Worm (Caenorhabditis elegans): Measurements from ENCODE around the gene rev-3.

The rev-3 gene

DNA sequence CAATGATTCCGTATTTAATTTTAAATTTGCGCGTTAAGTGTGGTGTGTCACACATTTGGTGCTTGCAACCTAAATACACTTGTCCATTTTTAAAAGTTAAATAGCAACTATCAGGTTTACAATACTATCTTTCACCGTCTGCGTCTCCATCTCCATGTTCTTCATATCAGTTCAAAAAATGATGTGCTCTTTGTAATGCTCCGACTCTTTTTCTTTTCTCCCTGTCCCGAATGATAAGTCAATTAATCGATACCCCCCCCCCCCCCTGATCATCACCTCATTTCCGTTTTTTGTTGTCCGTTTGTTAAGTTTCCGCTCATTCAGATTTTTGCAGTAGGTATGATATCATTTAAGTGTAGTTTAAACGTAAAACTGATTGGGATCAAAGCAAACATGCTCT lies 23.6 kb upstream of the rev-3 start:
- TF ChIP-seq lin-1 (GFP tag; IDR thresholded peaks at IDR 0.05) (peak; percentile 53; the same call in 1 of the 2 replicates), pqm-1 (tag; optimal IDR thresholded peaks at IDR 0.05) (peak; percentile 57), dmd-6 (GFP tag; IDR thresholded peaks at IDR 0.05) (peak; percentile 62), ztf-7 (tag; optimal IDR thresholded peaks at IDR 0.05) (no peak), dve-1 (tag; optimal IDR thresholded peaks at IDR 0.05; ENCODE audit: insufficient read depth) (peak; percentile 40), hlh-11 (tag; optimal IDR thresholded peaks at IDR 0.05) (peak; percentile 27), nhr-28 (tag; optimal IDR thresholded peaks at IDR 0.05) (peak; percentile 47), zip-2 (tag; optimal IDR thresholded peaks at IDR 0.05) (no peak), ctbp-1 (GFP tag; IDR thresholded peaks at IDR 0.05) (no peak), rbr-2 (tag; optimal IDR thresholded peaks at IDR 0.05) (no peak), daf-16 (GFP tag; optimal IDR thresholded peaks at IDR 0.05) (no peak), daf-16 (tag; optimal IDR thresholded peaks at IDR 0.05) (peak; percentile 22), ztf-11 (tag; optimal IDR thresholded peaks at IDR 0.05) (no peak), php-3 (GFP tag; IDR thresholded peaks at IDR 0.05) (peak; percentile 26; the same call in 1 of the 2 replicates), jun-1 (tag; optimal IDR thresholded peaks at IDR 0.05) (no peak), hif-1 (tag; optimal IDR thresholded peaks at IDR 0.05) (no peak)

DNA sequence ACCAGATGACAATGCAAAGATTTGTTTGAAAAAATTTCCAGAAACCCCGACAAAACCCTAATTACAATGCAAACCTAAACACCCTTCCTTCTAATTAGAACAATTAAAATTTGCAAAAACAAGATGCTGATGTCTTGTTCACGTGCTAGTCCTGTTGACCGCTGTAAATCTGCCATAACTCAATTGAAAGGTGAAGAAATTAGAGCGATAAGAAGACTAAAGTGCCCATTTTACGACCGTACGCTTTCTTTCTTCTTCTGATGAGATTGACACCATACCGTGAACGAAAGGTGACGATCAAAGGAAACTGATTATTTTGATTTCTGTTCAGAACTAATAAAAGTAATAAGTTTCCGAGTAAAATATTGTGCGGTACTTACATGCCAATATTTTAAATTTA lies 23.1 kb upstream of the rev-3 start:
- TF ChIP-seq F44E2.7 (GFP tag; IDR thresholded peaks at IDR 0.05): no peak
- peak; percentile 95 for TF ChIP-seq ceh-20 (GFP tag; IDR thresholded peaks at IDR 0.05)
- no peak for TF ChIP-seq ceh-44 (GFP tag; IDR thresholded peaks at IDR 0.05)
- TF ChIP-seq Y75B8A.6 (GFP tag; IDR thresholded peaks at IDR 0.05): no peak
- TF ChIP-seq lin-15B (tag; optimal IDR thresholded peaks at IDR 0.05): no peak
- peak; percentile 61 for TF ChIP-seq hlh-11 (tag; optimal IDR thresholded peaks at IDR 0.05)
- no peak for TF ChIP-seq ceh-32 (tag; optimal IDR thresholded peaks at IDR 0.05; ENCODE audit: poor library complexity)
- TF ChIP-seq F49E8.2 (tag; optimal IDR thresholded peaks at IDR 0.05; ENCODE audit: borderline replicate concordance): no peak
- no peak for TF ChIP-seq ceh-82 (tag; optimal IDR thresholded peaks at IDR 0.05)
- TF ChIP-seq ctbp-1 (GFP tag; IDR thresholded peaks at IDR 0.05): no peak
- TF ChIP-seq dmd-6 (GFP tag; IDR thresholded peaks at IDR 0.05): peak; percentile 92
- TF ChIP-seq fkh-10 (GFP tag; optimal IDR thresholded peaks at IDR 0.05): no peak
- no peak for TF ChIP-seq nhr-10 (tag; optimal IDR thresholded peaks at IDR 0.05)
- no peak for TF ChIP-seq saeg-2 (GFP tag; IDR thresholded peaks at IDR 0.05)
- no peak for TF ChIP-seq ztf-7 (tag; optimal IDR thresholded peaks at IDR 0.05)
- no peak for TF ChIP-seq skn-1 (tag; optimal IDR thresholded peaks at IDR 0.05)
- no peak for TF ChIP-seq zip-11 (GFP tag; IDR thresholded peaks at IDR 0.05)
- TF ChIP-seq daf-19 (GFP tag; conservative IDR thresholded peaks at IDR 0.05): no peak
- no peak for TF ChIP-seq jun-1 (tag; optimal IDR thresholded peaks at IDR 0.05)
- TF ChIP-seq lin-29 (GFP tag; IDR thresholded peaks at IDR 0.05): no peak
- no peak for TF ChIP-seq madf-9 (GFP tag; conservative IDR thresholded peaks at IDR 0.05)
- peak in 1 of 2 experiments; percentile 22 for TF ChIP-seq unc-62 (GFP tag; optimal IDR thresholded peaks at IDR 0.05 in 1 of 2)
- no peak for TF ChIP-seq unc-62 (tag; optimal IDR thresholded peaks at IDR 0.05)
- no peak for TF ChIP-seq pqm-1 (tag; optimal IDR thresholded peaks at IDR 0.05)
- no peak for TF ChIP-seq ces-1 (GFP tag; optimal IDR thresholded peaks at IDR 0.05)
- no peak for TF ChIP-seq zag-1 (tag; optimal IDR thresholded peaks at IDR 0.05)
- TF ChIP-seq nhr-28 (tag; optimal IDR thresholded peaks at IDR 0.05): peak; percentile 32
- TF ChIP-seq php-3 (GFP tag; IDR thresholded peaks at IDR 0.05): peak; percentile 99
- no peak for TF ChIP-seq lsy-2 (tag; optimal IDR thresholded peaks at IDR 0.05)
- no peak for TF ChIP-seq F10B5.3 (tag; optimal IDR thresholded peaks at IDR 0.05)
- no peak for TF ChIP-seq T26A8.4 (GFP tag; IDR thresholded peaks at IDR 0.05)
- TF ChIP-seq madf-5 (GFP tag; IDR thresholded peaks at IDR 0.05): no peak
- TF ChIP-seq nhr-42 (GFP tag; IDR thresholded peaks at IDR 0.05): no peak
- no peak for TF ChIP-seq ama-1 (optimal IDR thresholded peaks at IDR 0.05)
- TF ChIP-seq lin-39 (tag; optimal IDR thresholded peaks at IDR 0.05): no peak
- TF ChIP-seq arid-1 (GFP tag; conservative IDR thresholded peaks at IDR 0.05): no peak
- no peak for TF ChIP-seq daf-16 (GFP tag; optimal IDR thresholded peaks at IDR 0.05)
- TF ChIP-seq daf-16 (tag; optimal IDR thresholded peaks at IDR 0.05): peak; percentile 28
- peak; percentile 9 for TF ChIP-seq hlh-30 (tag; optimal IDR thresholded peaks at IDR 0.05; ENCODE audit: insufficient read depth)
- TF ChIP-seq tra-1 (GFP tag; IDR thresholded peaks at IDR 0.05): peak; percentile 96
- TF ChIP-seq daf-12 (tag; optimal IDR thresholded peaks at IDR 0.05): no peak
- peak; percentile 49 for TF ChIP-seq dve-1 (tag; optimal IDR thresholded peaks at IDR 0.05; ENCODE audit: insufficient read depth)
- no peak for TF ChIP-seq rbr-2 (tag; optimal IDR thresholded peaks at IDR 0.05)
- no peak for TF ChIP-seq mdt-29 (GFP tag; IDR thresholded peaks at IDR 0.05)
- TF ChIP-seq zfp-3 (GFP tag; conservative IDR thresholded peaks at IDR 0.05): no peak

Data from whole organism, L4 larva.